Worm (Caenorhabditis elegans) whole organism, L1 larva: ENCODE data around the gene H41C03.3.

Experiments used
- alr-1 ChIP-seq: fragments of 200-800 bp; sonication (Bioruptor generic); optimal IDR thresholded peaks from 2 replicates; lab custom pipeline; 2018; ENCODE audit warnings: borderline replicate concordance, mild to moderate bottlenecking, missing genetic modification characterization, missing compliant biosample characterization
- blmp-1 ChIP-seq: fragments of 150-350 bp; optimal IDR thresholded peaks from 2 replicates; lab custom pipeline; 2014; ENCODE audit warnings: missing biosample characterization, missing genetic modification characterization
- irx-1 ChIP-seq: sonication (generic microtip); optimal IDR thresholded peaks from 2 replicates; lab custom pipeline; 2016; ENCODE audit warnings: missing genetic modification characterization, missing compliant biosample characterization
- mdl-1 ChIP-seq, 2 experiments: fragments of 150-350 bp; optimal IDR thresholded peaks; 2 replicates each; lab custom pipeline; 2014 to 2017; ENCODE audit warnings: missing biosample characterization in 2 of 2, missing genetic modification characterization in 2 of 2, inconsistent platforms in 1 of 2
- nhr-19 ChIP-seq: fragments of 200-800 bp; sonication (Bioruptor generic); conservative IDR thresholded peaks from 2 replicates; pipeline ENCODE4 v1.3.6; 2022; ENCODE audit warnings: missing genetic modification characterization, missing compliant biosample characterization
- snpc-4 ChIP-seq: fragments of 150-350 bp; optimal IDR thresholded peaks from 2 replicates; lab custom pipeline; 2014; ENCODE audit warnings: missing biosample characterization, missing genetic modification characterization
- swsn-7 ChIP-seq: sonication (generic microtip); optimal IDR thresholded peaks from 2 replicates; lab custom pipeline; 2016; ENCODE audit warnings: missing genetic modification characterization, missing compliant biosample characterization
- ztf-4 ChIP-seq: fragments of 150-350 bp; optimal IDR thresholded peaks from 2 replicates; lab custom pipeline; 2014; ENCODE audit warnings: missing biosample characterization, missing genetic modification characterization

DNA sequence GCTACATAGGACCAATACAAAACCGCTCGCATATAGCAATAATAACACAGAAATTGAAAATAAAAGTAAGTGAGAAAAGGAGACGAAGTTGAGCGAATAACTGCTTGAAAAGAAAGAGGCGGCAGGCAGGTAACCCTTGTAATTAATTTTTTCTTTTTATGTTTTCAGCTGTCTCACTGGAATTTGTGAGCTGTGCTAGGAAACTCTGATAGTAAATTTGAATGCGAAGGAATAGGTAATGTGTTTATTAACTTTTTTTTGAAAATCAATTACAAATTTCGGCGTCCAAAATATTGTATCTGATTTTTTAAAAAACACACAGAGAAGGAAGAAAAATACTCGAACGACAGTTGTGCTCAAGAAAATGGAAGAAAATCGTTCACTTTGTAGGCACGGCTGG lies 6.4 kb downstream of the H41C03.3 start, which contains the start of gene H41C03.2:
- TF ChIP-seq snpc-4 (tag; lab: Kevin White, UChicago) (no peak), ztf-4 (no peak), nhr-19 (GFP tag; lab: Robert Waterston, UW) (no peak), mdl-1 (tag; optimal IDR thresholded peaks at IDR 0.05; lab: Kevin White, UChicago) (no peak), alr-1 (no peak), swsn-7 (tag; lab: Kevin White, UChicago) (no peak), blmp-1 (tag; lab: Kevin White, UChicago) (no peak), irx-1 (tag; lab: Kevin White, UChicago) (no peak)
